Fruit fly (Drosophila melanogaster) whole organism: Measurements from ENCODE around the gene Jig.

Source experiments
- CG8478 ChIP-seq: fragments of >200 bp; optimal IDR thresholded peaks from 2 replicates; lab custom pipeline; 2018; ENCODE audit warnings: inconsistent platforms
- Dll ChIP-seq: fragments of >200 bp; optimal IDR thresholded peaks from 2 replicates; lab custom pipeline; 2017
- EcR ChIP-seq, 2 experiments: fragments of >200 bp; optimal IDR thresholded peaks; 2 replicates each; lab custom pipeline; 2017; ENCODE audit warnings: missing biosample characterization in 2 of 2, missing genetic modification characterization in 2 of 2, missing genetic modification reagents in 2 of 2
- pan ChIP-seq: fragments of >200 bp; optimal IDR thresholded peaks from 2 replicates; lab custom pipeline; 2017
- psq ChIP-seq: fragments of >200 bp; optimal IDR thresholded peaks from 2 replicates; lab custom pipeline; 2017
- usp ChIP-seq: fragments of >200 bp; optimal IDR thresholded peaks from 2 replicates; lab custom pipeline; 2017; ENCODE audit warnings: missing biosample characterization, missing genetic modification characterization, mixed read lengths

The Jig gene

DNA sequence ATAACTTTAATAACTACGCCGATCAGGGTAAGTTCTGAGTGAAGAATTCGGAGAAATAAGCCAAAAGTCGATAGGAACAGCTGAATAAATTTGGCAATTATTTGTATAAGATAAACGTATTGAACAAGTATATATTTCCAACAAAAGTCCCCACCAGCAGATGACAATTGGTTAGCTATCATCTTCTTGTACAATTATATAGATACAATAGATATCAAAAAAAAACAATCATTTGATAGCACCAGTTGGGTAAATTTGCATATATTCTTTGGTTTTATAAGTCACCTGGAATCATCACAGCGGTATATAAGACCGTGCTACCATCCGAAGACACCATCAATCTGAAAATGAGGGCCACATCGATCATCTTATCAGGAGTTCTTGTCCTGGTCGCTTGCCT is at the start of gene Jig:
Jig (plus strand) TSS at position 301 of the 400 bp plus-strand sequence.
- TF ChIP-seq CG8478: no peak
- no peak for TF ChIP-seq EcR (GFP tag; optimal IDR thresholded peaks at IDR 0.05; lab: Kevin White, UChicago)
- TF ChIP-seq Dll (lab: Kevin White, UChicago): no peak
- TF ChIP-seq pan: no peak
- TF ChIP-seq psq: no peak
- no peak for TF ChIP-seq usp (GFP tag; lab: Kevin White, UChicago)

DNA sequence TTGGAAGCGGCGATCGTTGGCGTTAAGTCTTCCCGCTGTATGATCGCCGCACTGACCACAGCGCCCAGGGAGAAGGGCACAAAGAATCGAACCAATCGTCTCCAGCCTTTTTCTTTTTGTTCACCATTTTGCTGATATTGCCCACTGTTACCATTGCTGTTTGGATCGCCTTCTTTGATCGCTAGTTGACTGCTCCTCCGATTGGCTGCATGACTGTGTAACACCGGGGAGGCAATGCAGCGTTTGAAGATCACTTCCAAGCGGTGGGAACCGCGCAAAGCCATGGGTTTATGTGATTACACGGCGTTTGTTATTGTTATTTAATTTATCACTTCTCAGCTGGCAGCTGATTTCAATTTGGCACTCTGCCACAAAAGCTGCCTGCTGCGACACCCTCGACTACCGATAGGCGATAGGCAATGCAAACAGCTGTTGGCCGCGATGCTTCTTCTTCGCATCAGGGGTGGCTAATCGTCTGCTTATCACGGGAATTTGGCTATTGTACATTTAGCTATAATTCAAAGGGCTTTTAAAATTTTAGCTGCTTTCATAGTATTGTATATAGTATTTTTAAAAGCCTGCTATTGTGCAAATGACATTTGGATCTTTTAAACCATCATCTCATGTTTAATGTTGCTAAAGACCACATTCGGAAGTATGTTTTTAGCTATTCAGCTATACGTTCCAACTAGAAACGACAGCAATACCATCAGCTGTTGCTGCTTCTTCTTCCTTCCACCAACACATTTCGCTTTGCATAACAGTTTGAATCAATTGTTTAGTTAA is 49.4 kb upstream of the Jig start, which contains the start of the genes HtrA2 and mRpL11:
HtrA2 (minus strand) TSS at position 590 of the 786 bp plus-strand sequence.
mRpL11 (plus strand) TSS at position 716 of the 786 bp plus-strand sequence.
- TF ChIP-seq usp (GFP tag; lab: Kevin White, UChicago) (no peak), CG8478 (no peak), Dll (lab: Kevin White, UChicago) (no peak), EcR (GFP tag; optimal IDR thresholded peaks at IDR 0.05; lab: Kevin White, UChicago) (no peak), pan (no peak), psq (no peak)

DNA sequence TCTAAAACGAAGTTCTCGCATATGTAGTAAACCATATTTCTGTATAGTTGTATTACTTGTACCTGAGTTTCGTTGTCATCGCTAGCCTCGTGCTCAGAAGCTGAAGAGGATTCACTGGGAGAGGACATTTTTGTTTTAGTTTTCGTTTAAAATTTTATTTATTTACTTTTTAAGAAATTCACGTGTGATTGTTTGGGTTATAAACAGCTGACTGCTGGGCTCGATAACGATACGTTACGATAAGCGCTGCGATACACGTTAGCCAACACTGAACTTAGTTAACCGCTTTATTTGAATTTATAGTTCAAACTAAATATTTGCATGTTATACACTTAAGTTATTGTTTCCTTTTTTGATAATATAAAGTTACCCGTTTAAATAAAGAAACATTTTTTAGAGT is 47.3 kb upstream of the Jig start, which contains the start of gene CG8461:
CG8461 (minus strand) TSS at position 218 of the 400 bp plus-strand sequence.
- TF ChIP-seq usp (GFP tag; lab: Kevin White, UChicago): no peak

- TF ChIP-seq CG8478: no peak
- TF ChIP-seq pan: no peak
- TF ChIP-seq psq: no peak
- no peak for TF ChIP-seq EcR (GFP tag; optimal IDR thresholded peaks at IDR 0.05; lab: Kevin White, UChicago)
Measured at dm6 chr3R:14516742-14517141, 44.0 kb upstream of the Jig start, which contains the start of gene CG34273. Gene CG34273 (plus strand): TSS chr3R:14517042.

DNA sequence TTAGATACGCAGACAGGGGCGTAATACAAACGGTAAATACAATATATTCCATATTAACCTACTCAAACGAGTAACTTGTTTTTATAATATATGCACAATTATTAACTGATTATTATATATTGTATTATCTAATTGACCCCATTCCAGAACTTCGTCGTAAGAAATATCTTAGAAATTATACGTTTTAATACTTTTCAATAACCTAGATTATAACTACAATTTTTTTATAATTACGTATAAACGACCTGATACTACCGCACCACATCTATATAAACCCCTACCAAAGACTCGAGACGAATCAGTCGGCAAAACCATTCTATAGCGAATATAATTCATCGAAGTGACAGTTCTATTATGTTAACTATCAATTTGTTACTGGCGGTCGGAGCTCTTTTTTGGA is 40.0 kb upstream of the Jig start, which contains the start of gene Cyp313a1:
Cyp313a1 (plus strand) TSS at position 301 of the 400 bp plus-strand sequence.
- no peak for TF ChIP-seq pan

- TF ChIP-seq CG8478 (no peak), pan (no peak), usp (GFP tag; lab: Kevin White, UChicago) (no peak), psq (no peak), Dll (lab: Kevin White, UChicago) (no peak)
Measured at dm6 chr3R:14526657-14527056, 34.1 kb upstream of the Jig start.

DNA sequence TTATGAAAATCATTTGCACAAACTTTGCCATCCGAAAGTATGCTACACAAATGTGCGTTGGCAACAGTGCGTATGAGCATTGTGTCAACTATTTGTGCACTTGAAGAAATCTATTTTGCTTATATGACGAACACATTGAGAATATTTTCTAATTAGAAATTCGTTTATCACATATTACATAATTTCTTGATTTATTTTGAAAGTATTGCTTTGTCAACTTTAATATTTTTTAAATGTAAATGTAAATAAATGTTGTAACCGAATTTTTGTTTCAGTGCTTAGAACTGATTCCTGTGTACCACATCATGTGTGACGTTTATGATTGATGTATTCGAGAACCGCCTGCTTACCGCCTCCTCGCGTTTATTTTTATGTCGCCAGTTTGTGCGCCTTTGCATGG is 18.7 kb upstream of the Jig start:
- no peak for TF ChIP-seq pan
- no peak for TF ChIP-seq usp (GFP tag; lab: Kevin White, UChicago)
- TF ChIP-seq CG8478: no peak
- no peak for TF ChIP-seq Dll (lab: Kevin White, UChicago)
- TF ChIP-seq psq: no peak
- no peak for TF ChIP-seq EcR (GFP tag; optimal IDR thresholded peaks at IDR 0.05; lab: Kevin White, UChicago)

- TF ChIP-seq psq (no peak), EcR (GFP tag; optimal IDR thresholded peaks at IDR 0.05; lab: Kevin White, UChicago) (no peak), Dll (lab: Kevin White, UChicago) (no peak), usp (GFP tag; lab: Kevin White, UChicago) (no peak), CG8478 (no peak), pan (no peak)
Measured at dm6 chr3R:14548752-14549151, 12.0 kb upstream of the Jig start.

dm6 chr3R:14555021-14555420 is 5.7 kb upstream of the Jig start:
- TF ChIP-seq CG8478 (no peak), pan (no peak), usp (GFP tag; lab: Kevin White, UChicago) (no peak), Dll (lab: Kevin White, UChicago) (no peak), psq (no peak), EcR (GFP tag; optimal IDR thresholded peaks at IDR 0.05; lab: Kevin White, UChicago) (no peak)

DNA sequence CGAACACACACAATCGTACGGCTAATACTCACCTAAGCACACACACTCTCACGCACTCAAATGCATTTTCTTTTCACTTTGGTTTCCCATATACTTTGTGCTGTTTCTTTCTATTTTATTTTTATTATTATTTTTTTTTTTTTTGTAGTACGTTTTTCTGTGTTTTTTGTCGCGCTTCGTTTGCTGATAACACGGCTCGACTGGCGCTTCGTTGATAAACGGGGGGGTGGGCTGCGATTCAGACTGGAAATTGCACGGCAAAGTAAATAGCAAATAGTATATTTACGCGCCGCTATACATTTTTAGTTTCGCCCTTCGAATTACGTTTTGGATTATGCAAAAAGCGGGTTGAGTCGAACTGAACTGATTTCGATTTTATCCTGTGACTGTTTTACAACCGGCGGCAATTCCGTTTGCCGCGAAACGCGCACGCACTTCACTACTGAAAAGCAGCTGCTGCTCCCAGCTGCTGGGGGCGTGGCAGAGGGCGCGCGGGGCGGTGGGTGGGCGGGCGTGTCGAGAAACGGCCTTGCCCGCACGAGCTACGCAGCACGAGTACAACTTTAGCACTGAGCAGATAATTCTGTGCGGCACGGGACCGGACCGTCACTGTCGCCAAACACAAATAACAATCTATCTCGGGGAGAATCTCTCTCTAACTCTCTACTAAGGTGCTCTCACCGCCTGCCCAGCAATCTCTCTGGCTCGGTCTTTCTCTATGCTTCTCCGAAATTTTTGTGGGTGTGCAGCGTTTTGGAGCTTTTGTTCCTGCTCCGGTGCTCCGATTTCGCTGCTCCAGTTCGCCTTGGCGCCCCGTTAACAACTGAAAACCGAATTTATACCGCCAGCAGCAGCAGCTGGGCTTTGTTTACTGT is 3.0 kb upstream of the Jig start, which contains the start of gene Pde6:
Pde6 (minus strand) TSS at position 825 of the 875 bp plus-strand sequence.
- TF ChIP-seq psq: no peak
- no peak for TF ChIP-seq CG8478
- TF ChIP-seq pan: no peak
- no peak for TF ChIP-seq EcR (GFP tag; optimal IDR thresholded peaks at IDR 0.05; lab: Kevin White, UChicago)
- no peak for TF ChIP-seq Dll (lab: Kevin White, UChicago)
- TF ChIP-seq usp (GFP tag; lab: Kevin White, UChicago): no peak

dm6 chr3R:14558383-14558883 is 2.3 kb upstream of the Jig start:
- TF ChIP-seq Dll (lab: Kevin White, UChicago) (no peak), psq (no peak), CG8478 (no peak)

dm6 chr3R:14559954-14560353 is 781 bp upstream of the Jig start, which contains the start of gene CG14854:
Gene CG14854 (minus strand): TSS chr3R:14560054.
- TF ChIP-seq pan: no peak
- no peak for TF ChIP-seq Dll (lab: Kevin White, UChicago)
- TF ChIP-seq psq: no peak
- TF ChIP-seq CG8478: no peak
- TF ChIP-seq usp (GFP tag; lab: Kevin White, UChicago): no peak
- no peak for TF ChIP-seq EcR (GFP tag; optimal IDR thresholded peaks at IDR 0.05; lab: Kevin White, UChicago)
